Worm (Caenorhabditis elegans) whole organism, L2 larva: ENCODE data around the gene sma-6.
A peak's percentile ranks its signal among the peaks of the same experiment; 100 is the strongest.

ENCODE experiments used
- ama-1 ChIP-seq: fragments of 150-350 bp; optimal IDR thresholded peaks from 2 replicates; lab custom pipeline; 2018; ENCODE audit warnings: inconsistent platforms
- ceh-82 ChIP-seq: fragments of 150-350 bp; optimal IDR thresholded peaks from 2 replicates; lab custom pipeline; 2014; ENCODE audit warnings: missing biosample characterization, missing genetic modification characterization
- lin-13 ChIP-seq: fragments of 150-350 bp; optimal IDR thresholded peaks from 2 replicates; lab custom pipeline; 2014; ENCODE audit warnings: missing biosample characterization, missing genetic modification reagents, missing genetic modification characterization
- mdl-1 ChIP-seq, 2 experiments: fragments of 150-350 bp in 1 of 2; sonication (generic microtip) in 1 of 2; optimal IDR thresholded peaks; 2 replicates each; lab custom pipeline; 2017; ENCODE audit warnings: missing biosample characterization in 2 of 2, missing genetic modification characterization in 2 of 2
- snpc-4 ChIP-seq: fragments of 150-350 bp; optimal IDR thresholded peaks from 2 replicates; lab custom pipeline; 2014; ENCODE audit warnings: missing biosample characterization, missing genetic modification characterization
- ztf-4 ChIP-seq: fragments of 150-350 bp; optimal IDR thresholded peaks from 2 replicates; lab custom pipeline; 2014; ENCODE audit warnings: missing biosample characterization, missing genetic modification characterization

DNA sequence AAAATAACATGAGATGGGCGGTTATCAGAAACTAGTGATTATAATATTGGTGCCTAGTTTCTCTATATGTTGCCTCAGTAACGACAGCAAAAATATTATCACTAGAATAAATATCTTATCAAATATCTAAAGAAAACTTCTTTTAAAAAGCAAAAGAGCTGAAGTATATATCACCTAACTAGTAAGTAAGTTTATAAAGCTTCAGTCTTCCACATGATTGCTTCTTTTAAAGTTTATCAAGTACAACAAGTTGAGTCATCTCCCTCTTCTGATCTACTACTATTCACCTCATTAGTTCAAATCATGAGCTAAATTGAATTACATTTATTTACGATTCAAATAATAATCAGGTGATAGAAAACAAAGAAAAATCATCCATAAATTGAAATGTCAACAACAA, 36.2 kb upstream of the sma-6 start:
- TF ChIP-seq snpc-4 (tag; lab: Kevin White, UChicago) (no peak), mdl-1 (tag; optimal IDR thresholded peaks at IDR 0.05; lab: Kevin White, UChicago) (no peak), lin-13 (GFP tag; lab: Kevin White, UChicago) (no peak), ceh-82 (tag; lab: Kevin White, UChicago) (no peak), ztf-4 (peak; percentile 58), ama-1 (lab: Kevin White, UChicago) (no peak)
